Fruit fly (Drosophila melanogaster): ENCODE measurements around the gene Odj.
A peak's percentile ranks its signal among the peaks of the same experiment; 100 is the strongest.

Odj gene

dm6 chr3R:17828653-17829052 lies 19.6 kb upstream of the Odj start (continued):
- TF ChIP-seq sc (optimal IDR thresholded peaks at IDR 0.05) (no peak), sc (GFP tag; optimal IDR thresholded peaks at IDR 0.05) (peak; percentile 32), Hsf (GFP tag; optimal IDR thresholded peaks at IDR 0.05) (no peak), ttk (GFP tag; IDR thresholded peaks at IDR 0.05) (no peak), gro (GFP tag; optimal IDR thresholded peaks at IDR 0.05) (no peak), bsh (GFP tag; optimal IDR thresholded peaks at IDR 0.05) (peak in 1 of 2 experiments; percentile 46), Side (GFP tag; optimal IDR thresholded peaks at IDR 0.05) (peak; percentile 30), crol (GFP tag; IDR thresholded peaks at IDR 0.05) (peak; percentile 68), CG11504 (tag; optimal IDR thresholded peaks at IDR 0.05) (peak; percentile 17), CG1233 (GFP tag; optimal IDR thresholded peaks at IDR 0.05) (peak; percentile 10), CG6254 (GFP tag; optimal IDR thresholded peaks at IDR 0.05) (peak; percentile 5), onecut (GFP tag; IDR thresholded peaks at IDR 0.05) (peak; percentile 44), CG17912 (GFP tag; optimal IDR thresholded peaks at IDR 0.05) (no peak), ase (GFP tag; IDR thresholded peaks at IDR 0.05) (no peak), Eip74EF (GFP tag; optimal IDR thresholded peaks at IDR 0.05) (peak in 1 of 2 experiments; percentile 64), nerfin-1 (tag; optimal IDR thresholded peaks at IDR 0.05) (peak; percentile 31), CG7987 (GFP tag; optimal IDR thresholded peaks at IDR 0.05) (peak; percentile 17), CG2120 (GFP tag; optimal IDR thresholded peaks at IDR 0.05) (no peak), gcm (GFP tag; optimal IDR thresholded peaks at IDR 0.05) (peak; percentile 28), CG8359 (GFP tag; optimal IDR thresholded peaks at IDR 0.05; ENCODE audit: borderline replicate concordance) (peak; percentile 51), CG17568 (GFP tag; optimal IDR thresholded peaks at IDR 0.05) (peak; percentile 47), sim (GFP tag; IDR thresholded peaks at IDR 0.05) (0 out of 2 replicates have a peak, but pooled peaks have one; percentile 29), CG9727 (GFP tag; optimal IDR thresholded peaks at IDR 0.05) (peak; percentile 16), CG15696 (tag; optimal IDR thresholded peaks at IDR 0.05) (peak; percentile 21), CrebB (tag; optimal IDR thresholded peaks at IDR 0.05) (peak; percentile 53), CG30403 (GFP tag; optimal IDR thresholded peaks at IDR 0.05) (no peak), caup (GFP tag; optimal IDR thresholded peaks at IDR 0.05; ENCODE audit: severe bottlenecking) (peak; percentile 4), tin (GFP tag; optimal IDR thresholded peaks at IDR 0.05) (no peak), Lhr (GFP tag; optimal IDR thresholded peaks at IDR 0.05) (peak; percentile 11), Jarid2 (GFP tag; optimal IDR thresholded peaks at IDR 0.05) (no peak), CG17385 (GFP tag; optimal IDR thresholded peaks at IDR 0.05) (peak; percentile 23), Hr78 (GFP tag; optimal IDR thresholded peaks at IDR 0.05) (peak in 1 of 2 experiments; percentile 53), NfI (GFP tag; optimal IDR thresholded peaks at IDR 0.05) (no peak), CG12071 (GFP tag; optimal IDR thresholded peaks at IDR 0.05) (peak; percentile 29), CG12299 (tag; optimal IDR thresholded peaks at IDR 0.05) (peak; percentile 13), usp (GFP tag; optimal IDR thresholded peaks at IDR 0.05) (no peak), dmrt11E (tag; optimal IDR thresholded peaks at IDR 0.05) (peak; percentile 58), sd (tag; optimal IDR thresholded peaks at IDR 0.05) (peak; percentile 79), CG5180 (GFP tag; optimal IDR thresholded peaks at IDR 0.05) (peak; percentile 47), CG12942 (GFP tag; optimal IDR thresholded peaks at IDR 0.05) (no peak), kni (GFP tag; optimal IDR thresholded peaks at IDR 0.05) (peak; percentile 52), CG18599 (GFP tag; optimal IDR thresholded peaks at IDR 0.05) (peak; percentile 24), CG7839 (tag; optimal IDR thresholded peaks at IDR 0.05) (peak; percentile 1), CG11723 (GFP tag; optimal IDR thresholded peaks at IDR 0.05) (peak; percentile 17), CG18619 (GFP tag; optimal IDR thresholded peaks at IDR 0.05) (peak; percentile 19), BtbVII (GFP tag; optimal IDR thresholded peaks at IDR 0.05) (no peak), odd (GFP tag; optimal IDR thresholded peaks at IDR 0.05) (peak; percentile 60), Trl (optimal IDR thresholded peaks at IDR 0.05) (no peak), Trl (GFP tag; optimal IDR thresholded peaks at IDR 0.05) (no peak)
